Fruit fly (Drosophila melanogaster) Kc167 (cell line): ENCODE results near the gene CG34265.

Source experiments
- Myc ChIP-seq: fragments of >200 bp; optimal IDR thresholded peaks from 2 replicates; lab custom pipeline; 2017; ENCODE audit warnings: missing external identifiers
- Sin3A ChIP-seq: fragments of >200 bp; optimal IDR thresholded peaks from 2 replicates; lab custom pipeline; 2018; ENCODE audit warnings: missing external identifiers
- h ChIP-seq: fragments of >200 bp; optimal IDR thresholded peaks from 3 replicates; lab custom pipeline; 2018; ENCODE audit warnings: missing external identifiers
- insv ChIP-seq: fragments of >200 bp; optimal IDR thresholded peaks from 3 replicates; lab custom pipeline; 2018; ENCODE audit warnings: missing external identifiers
- psq ChIP-seq: fragments of >200 bp; optimal IDR thresholded peaks from 2 replicates; lab custom pipeline; 2017; ENCODE audit warnings: missing external identifiers
- ttk ChIP-seq: sonication (Bioruptor generic); optimal IDR thresholded peaks from 2 replicates; lab custom pipeline; 2017; ENCODE audit warnings: missing external identifiers

CG34265 gene

DNA sequence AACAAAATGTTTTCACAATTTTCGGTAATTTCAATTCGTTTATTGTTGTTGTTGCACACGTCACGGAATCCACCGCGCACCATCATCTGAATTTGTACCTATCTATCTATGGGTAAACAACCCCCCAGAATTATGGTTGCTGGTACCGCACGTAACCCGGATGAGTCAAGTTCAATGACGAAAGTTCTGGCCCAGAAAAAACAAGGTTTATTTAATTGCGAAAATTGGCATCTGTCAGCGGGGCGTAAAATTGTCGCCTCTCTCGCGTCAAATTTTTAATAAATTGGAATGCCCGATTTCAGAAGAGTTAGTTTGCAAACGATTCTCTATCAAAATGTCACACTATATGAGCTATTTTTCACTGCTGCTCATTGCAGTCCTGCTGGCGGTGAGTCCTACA, at the start of gene CG34265:
TSS of gene CG34265 (plus strand) at position 301 of the 400 bp plus-strand sequence.
- TF ChIP-seq psq (lab: Kevin White, UChicago) = no peak

DNA sequence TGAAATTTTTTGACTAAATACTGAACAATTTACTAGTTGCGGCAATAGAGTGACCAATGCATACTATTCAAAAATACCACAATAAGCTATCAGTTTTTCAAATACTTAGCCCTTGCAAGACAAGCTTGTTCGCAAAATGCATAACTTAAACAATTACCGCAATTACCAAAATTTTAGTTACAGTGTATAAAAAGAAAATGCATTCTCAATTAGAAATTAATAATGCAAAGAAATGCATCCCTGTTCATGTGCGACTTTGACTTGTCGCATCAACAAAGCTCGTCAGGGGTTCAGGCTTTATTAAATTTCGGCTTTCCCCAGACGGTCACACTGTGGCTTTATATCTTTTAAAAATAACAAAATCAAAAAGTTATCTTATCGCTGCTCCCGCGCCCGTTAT, 49.4 kb upstream of the CG34265 start, which contains the start of the genes hob and nSMase:
TSS of gene hob (minus strand) at position 62 of the 400 bp plus-strand sequence.
TSS of gene nSMase (plus strand) at position 298 of the 400 bp plus-strand sequence.
- no peak for TF ChIP-seq Myc
- TF ChIP-seq insv (lab: Kevin White, UChicago) = no peak
- no peak for TF ChIP-seq ttk (lab: Kevin White, UChicago)
- TF ChIP-seq psq (lab: Kevin White, UChicago) = no peak
- TF ChIP-seq h (lab: Kevin White, UChicago) = no peak
- TF ChIP-seq Sin3A (lab: Kevin White, UChicago) = no peak

DNA sequence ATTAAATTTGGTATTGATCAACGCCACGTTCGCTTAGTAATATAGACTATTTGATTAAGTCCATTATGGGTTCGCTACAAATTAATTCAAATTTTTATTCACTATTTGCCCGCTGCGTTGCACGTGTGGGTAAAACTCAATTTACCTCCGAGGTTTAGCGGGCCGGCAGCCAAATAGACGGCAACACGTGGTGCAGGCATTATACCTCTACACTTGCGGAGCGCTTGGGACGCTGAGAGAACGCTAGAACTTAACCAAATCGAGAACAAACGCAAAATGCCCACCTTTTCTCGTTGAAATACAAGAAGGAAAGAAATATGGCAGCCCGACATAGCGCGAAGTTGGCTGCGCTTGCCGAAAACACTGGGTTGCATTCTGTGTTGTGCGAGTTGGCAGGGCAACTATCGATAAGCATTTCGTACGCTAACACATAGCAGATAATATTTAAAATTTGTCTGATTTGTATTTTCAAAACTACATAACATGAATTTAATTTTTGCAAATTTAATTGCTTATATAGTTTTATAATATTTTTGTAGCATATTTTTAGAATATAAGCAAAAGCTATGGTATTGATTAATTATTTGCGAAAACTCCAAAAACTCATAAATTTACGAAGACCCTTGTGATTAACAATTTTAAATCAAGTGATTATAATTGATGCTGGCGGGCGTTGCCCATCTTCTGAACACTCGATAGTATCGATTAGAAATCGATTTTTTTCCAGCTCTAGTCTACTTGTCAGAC, 45.4 kb upstream of the CG34265 start, which contains the start of the genes RpL28 and eIF1:
TSS of gene RpL28 (minus strand) at position 318 of the 747 bp plus-strand sequence.
TSS of gene eIF1 (plus strand) at position 699 of the 747 bp plus-strand sequence.
- no peak for TF ChIP-seq Sin3A (lab: Kevin White, UChicago)
- TF ChIP-seq h (lab: Kevin White, UChicago) = no peak
- TF ChIP-seq Myc = no peak
- no peak for TF ChIP-seq psq (lab: Kevin White, UChicago)
- TF ChIP-seq ttk (lab: Kevin White, UChicago) = no peak
- no peak for TF ChIP-seq insv (lab: Kevin White, UChicago)

DNA sequence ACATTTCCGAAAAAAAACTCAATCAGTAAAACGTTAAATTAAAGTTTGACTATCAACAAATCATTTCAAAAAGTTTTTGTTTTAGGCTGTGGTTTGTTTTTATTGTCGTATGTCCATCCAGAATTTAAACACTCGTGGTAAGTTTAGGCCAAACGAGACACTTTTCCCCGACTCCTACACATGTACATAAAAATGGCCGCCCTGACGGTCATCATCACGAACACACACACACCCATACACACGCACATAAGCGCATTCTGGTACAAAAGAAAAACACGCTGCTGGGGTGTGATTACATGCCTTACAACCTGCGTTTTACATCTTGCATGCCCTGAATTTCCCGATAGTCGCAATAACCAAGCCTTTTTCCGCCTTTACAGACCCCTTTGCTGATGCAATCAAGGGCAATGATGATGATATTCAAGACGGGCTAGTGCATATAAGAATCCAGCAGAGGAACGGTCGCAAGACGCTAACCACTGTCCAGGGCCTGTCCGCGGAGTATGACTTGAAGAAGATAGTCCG, 44.8 kb upstream of the CG34265 start:
- TF ChIP-seq Myc (no peak), h (lab: Kevin White, UChicago) (no peak), psq (lab: Kevin White, UChicago) (no peak), Sin3A (lab: Kevin White, UChicago) (no peak)

DNA sequence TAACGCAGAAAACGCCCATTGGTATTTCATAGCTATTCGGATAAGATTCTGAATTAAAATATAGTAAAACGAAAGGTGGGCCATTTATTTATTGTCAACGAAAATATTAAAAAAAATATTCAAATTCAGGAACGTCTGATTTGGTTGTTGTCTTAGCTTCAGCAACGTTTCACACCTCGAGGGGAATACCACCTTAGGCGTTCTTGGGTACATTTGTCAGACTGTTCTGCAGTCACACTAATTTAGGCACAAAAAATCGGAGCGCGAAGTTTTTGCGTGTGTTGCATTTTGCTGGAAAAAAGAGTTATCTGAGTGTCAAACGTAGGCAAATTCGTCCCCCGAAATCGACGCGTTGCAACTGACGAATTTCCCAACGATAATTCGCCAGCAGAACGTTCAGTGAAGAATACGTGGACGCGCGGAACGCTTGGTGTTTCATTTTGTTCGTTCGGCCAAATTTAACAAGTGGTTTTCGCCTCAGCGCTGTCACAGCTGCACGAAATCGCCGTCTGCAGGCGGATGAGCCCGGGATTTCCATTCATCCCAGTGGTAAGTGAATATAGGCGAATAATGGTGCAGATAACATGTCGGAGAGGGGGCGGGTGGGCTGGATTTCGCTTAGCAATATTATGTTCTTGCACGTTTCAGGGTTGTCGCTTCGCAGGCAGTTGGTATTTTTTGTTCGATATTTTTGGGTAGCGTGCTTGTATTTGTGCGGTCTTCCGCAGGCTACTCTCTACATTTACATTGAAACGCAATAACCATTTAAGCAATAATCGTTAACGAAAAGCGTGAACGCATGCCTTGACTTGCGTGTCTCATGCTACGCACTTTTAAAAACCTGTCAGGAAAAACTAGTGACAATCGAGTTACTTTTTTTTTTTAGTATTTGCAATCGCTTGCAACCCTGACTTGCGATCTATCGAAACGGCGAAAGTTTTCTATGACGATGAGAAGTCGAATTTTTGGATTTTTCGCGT, 43.2 kb upstream of the CG34265 start, which contains the start of gene Larp4B:
TSS of gene Larp4B (plus strand) at position 99 of the 980 bp plus-strand sequence.
- TF ChIP-seq h (lab: Kevin White, UChicago) (no peak), Myc (no peak), ttk (lab: Kevin White, UChicago) (no peak), psq (lab: Kevin White, UChicago) (no peak), insv (lab: Kevin White, UChicago) (no peak)

DNA sequence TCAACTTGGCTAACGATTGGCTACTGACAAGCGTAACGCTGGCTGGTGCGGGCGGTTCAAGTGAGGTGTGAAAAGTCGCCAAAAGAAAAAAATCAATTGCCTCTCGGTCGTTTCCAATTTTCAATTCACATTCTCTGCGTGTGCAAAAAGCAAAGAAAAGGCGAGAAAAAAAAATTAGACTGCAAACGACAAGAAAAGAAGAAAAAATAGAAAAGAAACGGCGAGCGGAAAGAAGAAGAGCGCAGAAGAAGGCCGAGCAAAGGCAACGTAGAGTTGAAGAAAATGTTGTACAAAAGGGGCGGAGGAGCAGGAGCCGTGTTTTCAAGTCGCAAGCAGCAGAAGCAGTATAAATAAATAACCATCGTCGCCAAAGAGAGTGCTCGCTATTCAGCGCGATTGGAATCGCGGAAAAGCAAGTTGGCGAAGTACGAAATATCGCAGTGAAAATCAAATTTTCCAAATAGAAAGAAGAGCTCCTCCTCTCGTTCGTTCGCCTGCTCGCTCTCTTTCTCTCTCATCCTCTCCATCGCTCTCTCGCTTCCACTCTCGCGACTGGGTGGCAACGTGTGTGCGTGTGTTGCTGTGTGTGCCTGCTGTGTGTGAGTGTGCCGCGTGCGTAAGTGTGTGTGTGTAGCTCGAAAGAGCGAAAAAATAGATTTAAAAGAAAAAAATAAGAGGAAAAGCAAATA, 42.3 kb upstream of the CG34265 start:
- no peak for TF ChIP-seq ttk (lab: Kevin White, UChicago)
- TF ChIP-seq Sin3A (lab: Kevin White, UChicago) = no peak
- no peak for TF ChIP-seq Myc
- TF ChIP-seq psq (lab: Kevin White, UChicago) = no peak
- TF ChIP-seq h (lab: Kevin White, UChicago) = no peak
- no peak for TF ChIP-seq insv (lab: Kevin White, UChicago)

DNA sequence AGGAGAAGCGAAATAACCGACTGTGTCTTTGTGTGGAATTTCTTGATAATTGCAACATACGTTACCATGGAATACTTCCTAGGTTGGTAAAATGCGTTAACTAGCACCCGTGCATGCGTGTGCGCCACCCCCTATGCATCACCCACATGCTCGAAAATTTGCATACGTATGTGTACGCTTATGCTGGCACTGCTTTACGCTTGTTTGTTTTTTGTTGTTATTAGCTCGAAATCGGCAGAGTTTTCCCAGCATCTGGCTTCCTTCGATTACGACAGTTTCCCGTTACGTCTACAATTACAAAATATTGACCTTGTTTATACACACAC, 41.8 kb upstream of the CG34265 start:
- TF ChIP-seq Sin3A (lab: Kevin White, UChicago) = no peak
- TF ChIP-seq Myc = no peak
- no peak for TF ChIP-seq ttk (lab: Kevin White, UChicago)
- no peak for TF ChIP-seq h (lab: Kevin White, UChicago)
- TF ChIP-seq insv (lab: Kevin White, UChicago) = no peak
- TF ChIP-seq psq (lab: Kevin White, UChicago) = no peak

DNA sequence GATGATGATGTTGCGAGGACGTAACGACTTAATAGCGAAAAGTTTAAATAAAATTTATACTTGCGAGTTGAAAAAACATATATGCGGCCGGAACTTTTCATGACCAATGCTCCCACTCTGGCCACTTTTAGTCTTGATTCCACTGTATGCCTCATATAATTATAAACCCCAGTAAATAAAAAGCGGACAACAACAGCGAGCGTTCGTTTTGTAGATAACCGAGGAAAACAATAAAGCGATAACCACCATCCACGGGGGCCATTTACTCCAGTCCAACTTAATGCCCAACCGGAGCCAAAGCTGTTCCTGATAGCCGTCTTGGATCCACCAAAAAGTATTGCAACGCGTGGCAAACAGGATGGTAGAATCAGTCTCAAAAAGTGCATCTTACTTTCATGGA, 31.9 kb upstream of the CG34265 start:
- no peak for TF ChIP-seq Sin3A (lab: Kevin White, UChicago)
- no peak for TF ChIP-seq Myc
- no peak for TF ChIP-seq ttk (lab: Kevin White, UChicago)
- no peak for TF ChIP-seq h (lab: Kevin White, UChicago)
- TF ChIP-seq insv (lab: Kevin White, UChicago) = no peak

DNA sequence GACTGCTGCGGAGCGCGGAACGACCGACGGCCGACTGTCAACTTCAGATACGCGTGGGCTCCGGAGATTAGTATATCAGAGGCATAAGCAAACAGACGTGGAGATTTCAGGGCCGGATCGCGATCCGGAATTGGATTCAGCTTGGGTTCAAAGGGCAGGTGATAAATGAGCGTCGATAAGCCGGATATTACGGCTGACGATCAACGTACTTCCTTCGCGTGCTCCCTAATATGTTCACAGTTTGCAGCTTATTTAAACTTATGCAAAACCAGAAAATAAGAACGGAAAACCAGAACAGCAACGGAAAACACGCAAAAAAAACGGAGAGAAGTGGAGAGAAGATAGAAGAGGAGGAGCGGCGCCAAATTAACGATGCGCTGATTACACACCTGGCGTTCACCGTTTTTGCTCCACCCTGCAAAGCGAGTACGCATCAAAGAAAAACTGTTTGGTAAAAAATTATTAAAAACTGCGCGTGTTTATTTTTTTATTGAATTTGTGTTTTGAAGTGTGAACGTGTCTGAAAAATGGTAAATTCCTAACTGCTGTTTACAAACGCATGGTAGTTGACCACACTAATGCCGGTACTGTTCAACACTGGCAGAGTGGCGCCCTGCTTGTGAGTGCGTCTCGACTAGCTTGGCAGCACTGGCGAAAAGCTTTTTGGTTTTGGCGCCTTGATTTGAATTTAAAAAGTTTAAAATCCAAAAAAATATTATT, 29.1 kb upstream of the CG34265 start, which contains the start of gene CG17746:
TSS of gene CG17746 (minus strand) at position 546 of the 720 bp plus-strand sequence.
- TF ChIP-seq Sin3A (lab: Kevin White, UChicago) (no peak), ttk (lab: Kevin White, UChicago) (no peak), psq (lab: Kevin White, UChicago) (no peak), insv (lab: Kevin White, UChicago) (no peak), h (lab: Kevin White, UChicago) (no peak), Myc (no peak)

DNA sequence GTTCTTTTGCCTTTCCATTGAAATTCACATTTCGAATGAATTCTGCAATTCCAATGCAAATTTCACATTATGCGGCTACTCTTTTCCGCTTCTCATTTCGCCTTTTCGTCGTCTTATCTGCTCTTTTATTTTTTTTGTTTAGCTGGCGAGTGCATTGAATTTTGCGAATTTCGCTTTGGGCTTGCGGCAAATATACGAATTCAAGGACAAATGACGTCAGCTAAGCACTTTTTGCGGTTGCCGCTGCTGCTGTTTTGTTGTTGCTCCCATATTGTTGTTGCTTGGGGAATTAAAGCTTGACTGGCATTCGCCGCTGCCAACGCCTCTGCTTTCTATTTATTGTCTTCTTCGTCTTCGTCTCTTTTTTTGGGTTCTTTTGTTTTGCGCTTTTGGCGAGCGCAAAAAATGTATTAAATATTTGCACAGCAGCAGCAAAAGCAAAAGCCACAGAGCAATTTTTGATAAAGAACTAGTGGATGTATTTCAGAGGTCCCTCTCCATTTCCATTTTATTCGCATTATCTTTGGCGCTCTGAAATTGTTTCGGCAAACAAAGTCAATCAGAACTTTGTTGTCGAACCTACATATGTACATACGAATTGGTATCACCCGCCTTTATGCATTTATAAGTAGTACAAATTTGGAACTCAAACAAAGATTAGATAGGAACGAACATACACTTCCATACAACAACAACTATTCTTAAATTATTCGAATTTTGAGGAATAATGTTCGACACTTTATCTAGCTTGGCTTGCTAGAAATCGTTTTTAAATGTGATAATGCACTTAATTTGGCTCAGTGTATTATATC, 28.3 kb upstream of the CG34265 start:
- TF ChIP-seq ttk (lab: Kevin White, UChicago) (no peak), psq (lab: Kevin White, UChicago) (no peak), insv (lab: Kevin White, UChicago) (no peak), Myc (no peak), Sin3A (lab: Kevin White, UChicago) (no peak), h (lab: Kevin White, UChicago) (no peak)
